Worm (Caenorhabditis elegans): ENCODE measurements around the gene fbxb-90.

The fbxb-90 gene

DNA sequence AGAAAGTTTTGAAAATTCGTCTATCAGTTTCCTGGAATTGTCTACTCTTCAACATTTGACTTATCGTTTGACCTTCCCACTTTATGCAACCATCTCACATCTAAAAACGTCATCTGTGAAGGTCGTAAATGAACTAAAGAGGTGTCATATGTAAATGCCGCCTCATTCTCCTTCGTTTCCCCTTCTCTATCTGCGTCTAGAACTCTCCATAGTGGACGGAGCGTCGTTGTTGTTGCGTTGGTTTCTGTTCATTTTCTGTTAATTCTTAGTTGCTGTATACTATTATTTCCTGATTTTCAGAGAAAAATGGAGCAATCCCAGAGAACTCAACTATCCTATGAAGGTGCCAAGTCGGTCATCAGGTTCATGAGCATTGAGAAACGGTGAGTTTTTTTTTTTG, 31.7 kb downstream of the fbxb-90 start, which contains the start of gene fbxc-52:
TSS of gene fbxc-52 (plus strand) at position 301 of the 400 bp plus-strand sequence.
- TF ChIP-seq lsy-2 (tag; optimal IDR thresholded peaks at IDR 0.05): no peak
- no peak for TF ChIP-seq F13H6.1 (tag; optimal IDR thresholded peaks at IDR 0.05)
- TF ChIP-seq snpc-4 (tag; optimal IDR thresholded peaks at IDR 0.05): no peak
- no peak for TF ChIP-seq mbf-1 (tag; optimal IDR thresholded peaks at IDR 0.05)
- TF ChIP-seq nhr-6 (tag; optimal IDR thresholded peaks at IDR 0.05): no peak
- TF ChIP-seq ceh-82 (tag; optimal IDR thresholded peaks at IDR 0.05): no peak
- no peak for TF ChIP-seq peb-1 (tag; optimal IDR thresholded peaks at IDR 0.05)
- TF ChIP-seq ztf-1 (GFP tag; conservative IDR thresholded peaks at IDR 0.05): no peak
- no peak for TF ChIP-seq egl-27 (tag; optimal IDR thresholded peaks at IDR 0.05)
- no peak for TF ChIP-seq elt-3 (tag; optimal IDR thresholded peaks at IDR 0.05)
- no peak for TF ChIP-seq sma-9 (GFP tag; optimal IDR thresholded peaks at IDR 0.05)
- TF ChIP-seq sma-9 (tag; optimal IDR thresholded peaks at IDR 0.05): no peak
- TF ChIP-seq blmp-1 (tag; optimal IDR thresholded peaks at IDR 0.05; ENCODE audit: insufficient read depth): no peak
- no peak for TF ChIP-seq nhr-12 (tag; optimal IDR thresholded peaks at IDR 0.05)

DNA sequence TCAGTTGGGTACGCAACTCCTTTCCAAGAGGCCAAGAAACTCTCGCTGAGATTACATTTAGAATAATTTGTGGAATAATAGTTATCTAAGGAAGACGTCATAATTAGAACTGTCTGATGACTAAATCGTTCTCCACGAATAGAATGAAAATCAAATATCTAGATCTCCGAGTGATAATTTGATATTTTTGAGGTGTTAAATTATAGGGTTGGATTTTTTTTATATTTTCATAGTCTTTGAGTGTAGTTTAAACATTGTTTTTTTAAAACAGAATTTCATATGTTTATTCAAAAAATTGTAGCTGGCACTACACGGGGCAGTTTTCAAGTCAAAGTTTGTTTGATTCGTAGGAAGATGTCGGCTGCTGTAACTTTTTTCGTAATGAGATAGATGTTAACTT, 32.2 kb downstream of the fbxb-90 start, which contains the start of gene srh-99:
TSS of gene srh-99 (minus strand) at position 101 of the 400 bp plus-strand sequence.
- TF ChIP-seq fos-1 (tag; optimal IDR thresholded peaks at IDR 0.05): no peak
- no peak for TF ChIP-seq F13H6.1 (tag; optimal IDR thresholded peaks at IDR 0.05)

DNA sequence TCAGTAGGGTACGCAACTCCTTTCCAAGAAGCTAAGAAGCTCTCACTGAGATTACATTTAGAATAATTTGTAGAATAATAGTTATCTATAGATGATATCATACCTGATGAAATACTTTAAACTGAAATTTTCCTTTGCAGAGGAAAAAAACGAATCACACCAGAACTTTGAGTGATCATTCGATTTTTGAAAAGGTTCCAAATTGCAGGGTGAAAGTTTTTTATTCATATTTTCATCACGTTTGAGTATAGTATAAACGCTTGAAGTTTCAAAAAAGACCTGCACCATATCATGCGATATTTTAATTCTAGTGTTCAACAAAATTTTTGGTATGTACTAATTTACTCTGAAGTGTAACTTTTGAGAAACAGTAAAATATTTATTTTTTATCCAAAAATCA, 34.0 kb downstream of the fbxb-90 start, which contains the start of gene srh-100:
TSS of gene srh-100 (minus strand) at position 101 of the 400 bp plus-strand sequence.
- TF ChIP-seq gmeb-1 (tag; optimal IDR thresholded peaks at IDR 0.05) (no peak), unc-62 (GFP tag; optimal IDR thresholded peaks at IDR 0.05) (no peak), ztf-11 (tag; optimal IDR thresholded peaks at IDR 0.05) (no peak), mbf-1 (tag; optimal IDR thresholded peaks at IDR 0.05) (no peak), nhr-77 (tag; optimal IDR thresholded peaks at IDR 0.05) (no peak), C34F6.9 (tag; optimal IDR thresholded peaks at IDR 0.05) (no peak), blmp-1 (tag; optimal IDR thresholded peaks at IDR 0.05; ENCODE audit: insufficient read depth) (no peak), crh-2 (tag; optimal IDR thresholded peaks at IDR 0.05) (no peak), alr-1 (tag; optimal IDR thresholded peaks at IDR 0.05) (no peak)

DNA sequence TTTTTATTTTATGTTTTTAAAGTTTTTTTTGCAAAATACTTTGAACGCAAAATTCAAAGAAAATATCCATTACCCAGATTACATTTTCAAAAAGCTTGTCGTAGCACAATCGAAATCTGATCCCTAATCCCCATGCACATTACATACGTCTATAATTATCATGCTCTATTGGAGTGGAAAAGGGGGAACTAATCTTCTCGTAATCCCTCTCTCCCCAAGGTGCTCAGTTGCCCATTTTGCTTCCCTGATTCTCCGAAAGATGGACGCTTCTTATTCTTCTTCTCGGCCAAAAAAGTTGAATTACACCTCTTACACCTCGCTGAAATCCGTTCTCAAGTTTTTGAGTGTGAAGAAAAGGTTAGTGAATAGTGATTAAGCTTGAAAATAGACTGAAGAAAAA, 37.6 kb downstream of the fbxb-90 start, which contains the start of gene fbxc-53:
TSS of gene fbxc-53 (plus strand) at position 245 of the 400 bp plus-strand sequence.
- TF ChIP-seq nhr-129 (tag; optimal IDR thresholded peaks at IDR 0.05): no peak
- TF ChIP-seq elt-3 (tag; optimal IDR thresholded peaks at IDR 0.05): no peak
- no peak for TF ChIP-seq sma-3 (GFP tag; optimal IDR thresholded peaks at IDR 0.05)
- no peak for TF ChIP-seq lin-39 (tag; optimal IDR thresholded peaks at IDR 0.05)
- TF ChIP-seq mab-5 (tag; optimal IDR thresholded peaks at IDR 0.05): no peak
- no peak for TF ChIP-seq egl-27 (tag; optimal IDR thresholded peaks at IDR 0.05)
- TF ChIP-seq sem-4 (tag; optimal IDR thresholded peaks at IDR 0.05): no peak
- TF ChIP-seq elt-1 (tag; optimal IDR thresholded peaks at IDR 0.05): no peak
- no peak for TF ChIP-seq lin-13 (GFP tag; optimal IDR thresholded peaks at IDR 0.05)
- TF ChIP-seq skn-1 (tag; optimal IDR thresholded peaks at IDR 0.05): no peak
- no peak for TF ChIP-seq nhr-21 (tag; optimal IDR thresholded peaks at IDR 0.05)

DNA sequence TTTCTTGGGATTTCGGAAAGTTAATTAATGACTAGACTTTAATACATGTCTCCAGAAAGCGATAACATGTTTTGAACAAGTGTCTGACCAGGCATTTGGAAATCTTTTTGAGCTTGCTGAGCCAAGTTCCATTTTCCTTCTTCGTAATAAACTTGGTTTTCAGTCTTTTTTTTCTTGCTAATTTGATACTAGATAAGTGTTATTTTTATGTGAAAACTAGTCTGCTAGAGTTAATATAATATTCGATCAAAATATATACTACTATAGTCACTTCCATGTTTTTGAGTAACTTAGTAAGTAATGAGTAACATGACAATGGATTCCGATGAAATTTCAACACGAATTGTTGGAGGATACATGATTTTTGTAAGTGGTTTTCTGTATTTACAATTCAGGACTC, 39.4 kb downstream of the fbxb-90 start, which contains the start of gene srx-110:
TSS of gene srx-110 (plus strand) at position 301 of the 400 bp plus-strand sequence.
- TF ChIP-seq unc-62 (GFP tag; optimal IDR thresholded peaks at IDR 0.05) (no peak), nhr-23 (tag; optimal IDR thresholded peaks at IDR 0.05) (no peak), gmeb-1 (tag; optimal IDR thresholded peaks at IDR 0.05) (no peak), snpc-4 (tag; optimal IDR thresholded peaks at IDR 0.05) (no peak), ZK546.5 (tag; optimal IDR thresholded peaks at IDR 0.05) (no peak), ztf-4 (tag; optimal IDR thresholded peaks at IDR 0.05) (no peak), ztf-11 (tag; optimal IDR thresholded peaks at IDR 0.05) (no peak), sem-4 (tag; optimal IDR thresholded peaks at IDR 0.05) (no peak), R02D3.7 (tag; optimal IDR thresholded peaks at IDR 0.05) (no peak), ama-1 (optimal IDR thresholded peaks at IDR 0.05) (no peak), mdl-1 (tag; optimal IDR thresholded peaks at IDR 0.05) (no peak), nhr-12 (tag; optimal IDR thresholded peaks at IDR 0.05) (no peak), aly-2 (tag; optimal IDR thresholded peaks at IDR 0.05) (no peak), dmd-4 (tag; optimal IDR thresholded peaks at IDR 0.05) (no peak), ceh-16 (tag; optimal IDR thresholded peaks at IDR 0.05) (no peak), sma-3 (GFP tag; optimal IDR thresholded peaks at IDR 0.05) (no peak), blmp-1 (tag; optimal IDR thresholded peaks at IDR 0.05; ENCODE audit: insufficient read depth) (no peak), unc-55 (GFP tag; optimal IDR thresholded peaks at IDR 0.05) (no peak), lin-13 (GFP tag; optimal IDR thresholded peaks at IDR 0.05) (no peak), zag-1 (tag; optimal IDR thresholded peaks at IDR 0.05) (no peak)

All from whole organism, L2 larva.